Worm (Caenorhabditis elegans) whole organism, late embryonic: ENCODE measurements around the gene M02B1.3.

ENCODE experiments used
- ceh-2 ChIP-seq: sonication (generic microtip); optimal IDR thresholded peaks from 2 replicates; lab custom pipeline; 2016; ENCODE audit warnings: missing genotype, missing genetic modification characterization, missing compliant biosample characterization
- ceh-22 ChIP-seq: sonication (generic microtip); optimal IDR thresholded peaks from 2 replicates; lab custom pipeline; 2017; ENCODE audit warnings: missing biosample characterization, missing genetic modification characterization
- ceh-48 ChIP-seq: sonication (generic microtip); optimal IDR thresholded peaks from 2 replicates; lab custom pipeline; 2016; ENCODE audit warnings: missing genetic modification characterization, inconsistent platforms, missing compliant biosample characterization
- ets-4 ChIP-seq: sonication (generic microtip); optimal IDR thresholded peaks from 2 replicates; lab custom pipeline; 2016; ENCODE audit warnings: missing genetic modification characterization, missing compliant biosample characterization
- fkh-10 ChIP-seq: fragments of 150-350 bp; optimal IDR thresholded peaks from 2 replicates; lab custom pipeline; 2014; ENCODE audit warnings: missing biosample characterization, missing genetic modification reagents, missing genetic modification characterization
- nhr-11 ChIP-seq: fragments of 150-350 bp; optimal IDR thresholded peaks from 2 replicates; lab custom pipeline; 2014; ENCODE audit warnings: missing biosample characterization, missing genetic modification characterization
- unc-55 ChIP-seq: sonication (generic microtip); optimal IDR thresholded peaks from 2 replicates; lab custom pipeline; 2017; ENCODE audit warnings: missing biosample characterization, missing genetic modification reagents, missing genetic modification characterization

DNA sequence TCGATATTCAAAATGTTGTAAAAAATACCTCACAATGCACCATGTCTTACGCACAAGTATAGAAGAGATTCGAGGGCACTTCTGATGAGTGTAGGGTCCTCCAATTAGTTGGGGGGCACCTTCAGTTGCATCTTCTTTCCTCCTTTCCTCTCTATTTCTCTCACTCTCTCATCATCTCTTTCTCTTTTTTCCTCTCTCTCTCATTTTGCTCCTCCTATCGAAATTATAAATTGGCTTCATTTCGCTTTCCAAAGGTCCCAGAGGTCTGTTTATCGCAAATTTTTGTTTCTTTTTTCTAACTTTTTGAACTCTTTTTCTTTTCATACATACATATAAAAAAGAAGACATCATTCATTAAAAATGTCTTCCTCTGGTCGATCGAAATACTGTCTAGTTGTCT lies 6.6 kb downstream of the M02B1.3 start:
- TF ChIP-seq unc-55: peak; percentile 72
- TF ChIP-seq ceh-2: no peak
- no peak for TF ChIP-seq ceh-22
- no peak for TF ChIP-seq fkh-10 (GFP tag; lab: Kevin White, UChicago)
- no peak for TF ChIP-seq ceh-48 (tag; lab: Kevin White, UChicago)
- no peak for TF ChIP-seq ets-4 (tag; lab: Kevin White, UChicago)
- TF ChIP-seq nhr-11 (tag; lab: Kevin White, UChicago): no peak
